Fruit fly (Drosophila melanogaster) whole organism, prepupa: Measurements from ENCODE around the gene Mlc1.

Source experiments
- Blimp-1 ChIP-seq: fragments of 200-800 bp; sonication (Bioruptor generic); optimal IDR thresholded peaks from 3 replicates; lab custom pipeline; 2017; ENCODE audit warnings: missing biosample characterization, missing genetic modification characterization, mild to moderate bottlenecking, moderate library complexity, missing genetic modification reagents
- CG10631 ChIP-seq: fragments of 200-800 bp; sonication (Bioruptor generic); optimal IDR thresholded peaks from 2 replicates; lab custom pipeline; 2016; ENCODE audit warnings: missing biosample characterization, missing genetic modification characterization
- CG10669 ChIP-seq: fragments of 200-800 bp; sonication (Bioruptor generic); optimal IDR thresholded peaks from 3 replicates; lab custom pipeline; 2018; ENCODE audit warnings: missing biosample characterization, mild to moderate bottlenecking, missing genetic modification characterization, moderate library complexity
- CG11294 ChIP-seq: fragments of 200-800 bp; sonication (Bioruptor generic); IDR thresholded peaks from 2 replicates; pipeline ENCODE4 v1.3.6; 2022; ENCODE audit warnings: missing biosample characterization, missing genetic modification characterization
- CG11762 ChIP-seq: fragments of 200-800 bp; sonication (Bioruptor generic); optimal IDR thresholded peaks from 3 replicates; lab custom pipeline; 2016; ENCODE audit warnings: missing biosample characterization, missing genetic modification characterization; ENCODE audit not compliant: insufficient read depth
- CG11902 ChIP-seq: fragments of 200-800 bp; sonication (Bioruptor generic); optimal IDR thresholded peaks from 3 replicates; lab custom pipeline; 2016; ENCODE audit warnings: missing biosample characterization, missing genetic modification characterization
- CG15336 ChIP-seq: fragments of 200-800 bp; sonication (Bioruptor generic); IDR thresholded peaks from 2 replicates; pipeline ENCODE4 v1.3.6; 2022; ENCODE audit warnings: missing biosample characterization, missing genetic modification characterization
- CG3032 ChIP-seq: fragments of 200-800 bp; optimal IDR thresholded peaks from 2 replicates; lab custom pipeline; 2019; ENCODE audit warnings: missing biosample characterization, mild to moderate bottlenecking, missing genetic modification characterization, moderate library complexity
- CG32006 ChIP-seq: fragments of 200-800 bp; sonication (Bioruptor generic); optimal IDR thresholded peaks from 3 replicates; lab custom pipeline; 2017; ENCODE audit warnings: missing biosample characterization, mild to moderate bottlenecking, missing genetic modification characterization
- CG34406 ChIP-seq: fragments of 200-800 bp; sonication (Bioruptor generic); optimal IDR thresholded peaks from 3 replicates; lab custom pipeline; 2016; ENCODE audit warnings: missing biosample characterization, missing genetic modification characterization
- CG3919 ChIP-seq: fragments of 200-800 bp; sonication (Bioruptor generic); optimal IDR thresholded peaks from 3 replicates; lab custom pipeline; 2016; ENCODE audit warnings: missing biosample characterization, missing genetic modification characterization
- CG4318 ChIP-seq: fragments of 200-800 bp; sonication (Bioruptor generic); optimal IDR thresholded peaks from 3 replicates; lab custom pipeline; 2017; ENCODE audit warnings: missing biosample characterization, mild to moderate bottlenecking, missing genetic modification characterization
- CG6163 ChIP-seq: fragments of 200-800 bp; sonication (Bioruptor generic); IDR thresholded peaks from 3 replicates; pipeline ENCODE4 v1.3.6; 2022; ENCODE audit warnings: missing biosample characterization, missing genetic modification characterization
- CG6276 ChIP-seq: fragments of 200-800 bp; sonication (Bioruptor generic); optimal IDR thresholded peaks from 2 replicates; lab custom pipeline; 2017; ENCODE audit warnings: missing biosample characterization, mild to moderate bottlenecking, missing genetic modification characterization
- CG6854 ChIP-seq: fragments of 200-800 bp; sonication (Bioruptor generic); optimal IDR thresholded peaks from 2 replicates; lab custom pipeline; 2017; ENCODE audit warnings: missing biosample characterization, mild to moderate bottlenecking, missing genetic modification characterization
- CG8119 ChIP-seq: fragments of 200-800 bp; sonication (Bioruptor generic); IDR thresholded peaks from 3 replicates; pipeline ENCODE4 v1.3.6; 2022; ENCODE audit warnings: missing biosample characterization, missing genetic modification characterization
- CG8632 ChIP-seq: fragments of 200-800 bp; sonication (Bioruptor generic); optimal IDR thresholded peaks from 3 replicates; lab custom pipeline; 2016; ENCODE audit warnings: missing biosample characterization, missing genetic modification characterization
- CG9139 ChIP-seq: fragments of 200-800 bp; sonication (Bioruptor generic); optimal IDR thresholded peaks from 3 replicates; lab custom pipeline; 2017; ENCODE audit warnings: missing biosample characterization, mild to moderate bottlenecking, missing genetic modification characterization
- Eip75B ChIP-seq: fragments of 200-800 bp; sonication (Bioruptor generic); optimal IDR thresholded peaks from 3 replicates; lab custom pipeline; 2016; ENCODE audit warnings: missing biosample characterization, missing genetic modification characterization
- Eip78C ChIP-seq: fragments of 200-800 bp; sonication (Bioruptor generic); peaks from one replicate; lab custom pipeline; 2016; ENCODE audit warnings: missing biosample characterization, missing genetic modification characterization
- Ets21C ChIP-seq: fragments of 200-800 bp; sonication (Bioruptor generic); optimal IDR thresholded peaks from 3 replicates; lab custom pipeline; 2016; ENCODE audit warnings: missing biosample characterization, missing genetic modification characterization
- Ets96B ChIP-seq: fragments of 200-800 bp; optimal IDR thresholded peaks from 2 replicates; lab custom pipeline; 2019; ENCODE audit warnings: missing biosample characterization, mild to moderate bottlenecking, missing genetic modification characterization, moderate library complexity
- Hr38 ChIP-seq: sonication (Bioruptor generic); optimal IDR thresholded peaks from 2 replicates; lab custom pipeline; 2016; ENCODE audit warnings: missing biosample characterization, missing genetic modification characterization
- Hr4 ChIP-seq: fragments of 200-800 bp; sonication (Bioruptor generic); optimal IDR thresholded peaks from 3 replicates; lab custom pipeline; 2016; ENCODE audit warnings: missing biosample characterization, missing genetic modification characterization
- Lpt ChIP-seq: fragments of 200-800 bp; sonication (Bioruptor generic); optimal IDR thresholded peaks from 3 replicates; lab custom pipeline; 2016; ENCODE audit warnings: missing biosample characterization, missing genetic modification characterization
- Met ChIP-seq: fragments of 200-800 bp; sonication (Bioruptor generic); optimal IDR thresholded peaks from 3 replicates; lab custom pipeline; 2016; ENCODE audit warnings: missing biosample characterization, missing genetic modification characterization
- OdsH ChIP-seq: fragments of 200-800 bp; sonication (Bioruptor generic); optimal IDR thresholded peaks from 3 replicates; lab custom pipeline; 2016; ENCODE audit warnings: missing biosample characterization, missing genetic modification characterization
- Smox ChIP-seq: fragments of 200-800 bp; sonication (Bioruptor generic); optimal IDR thresholded peaks from 3 replicates; lab custom pipeline; 2016; ENCODE audit warnings: missing biosample characterization, missing genetic modification characterization
- Sox14 ChIP-seq: fragments of 200-800 bp; sonication (Bioruptor generic); optimal IDR thresholded peaks from 3 replicates; lab custom pipeline; 2016; ENCODE audit warnings: missing biosample characterization, missing genetic modification characterization
- achi ChIP-seq: fragments of 200-800 bp; sonication (Bioruptor generic); optimal IDR thresholded peaks from 3 replicates; lab custom pipeline; 2016; ENCODE audit warnings: missing biosample characterization, missing genetic modification characterization
- acj6 ChIP-seq: fragments of 200-800 bp; sonication (Bioruptor generic); optimal IDR thresholded peaks from 3 replicates; lab custom pipeline; 2016; ENCODE audit warnings: missing biosample characterization, missing genetic modification characterization
- cyc ChIP-seq: fragments of 200-800 bp; sonication (Bioruptor generic); optimal IDR thresholded peaks from 3 replicates; lab custom pipeline; 2016; ENCODE audit warnings: missing biosample characterization, missing genetic modification characterization
- dac ChIP-seq: fragments of 200-800 bp; sonication (Bioruptor generic); optimal IDR thresholded peaks from 2 replicates; lab custom pipeline; 2017; ENCODE audit warnings: missing biosample characterization, mild to moderate bottlenecking, missing genetic modification characterization
- eg ChIP-seq: fragments of 200-800 bp; sonication (Bioruptor generic); IDR thresholded peaks from 3 replicates; pipeline ENCODE4 v1.3.6; 2022; ENCODE audit warnings: missing biosample characterization, missing genetic modification characterization
- esn ChIP-seq: fragments of 200-800 bp; sonication (Bioruptor generic); optimal IDR thresholded peaks from 2 replicates; lab custom pipeline; 2016; ENCODE audit warnings: missing biosample characterization, mild to moderate bottlenecking, missing genetic modification characterization, moderate library complexity
- fd85E ChIP-seq: fragments of 200-800 bp; sonication (Bioruptor generic); optimal IDR thresholded peaks from 3 replicates; lab custom pipeline; 2016; ENCODE audit warnings: missing biosample characterization, missing genetic modification characterization
- fkh ChIP-seq: fragments of 200-800 bp; sonication (Bioruptor generic); optimal IDR thresholded peaks from 3 replicates; lab custom pipeline; 2017; ENCODE audit warnings: missing biosample characterization, mild to moderate bottlenecking, missing genetic modification characterization, moderate library complexity
- lz ChIP-seq: fragments of 200-800 bp; sonication (Bioruptor generic); optimal IDR thresholded peaks from 3 replicates; lab custom pipeline; 2016; ENCODE audit warnings: missing biosample characterization, missing genetic modification characterization
- pdm3 ChIP-seq: fragments of 200-800 bp; sonication (Bioruptor generic); optimal IDR thresholded peaks from 3 replicates; lab custom pipeline; 2016; ENCODE audit warnings: missing biosample characterization, missing genetic modification characterization
- salr ChIP-seq, 2 experiments: fragments of 200-800 bp; sonication (Bioruptor generic); optimal IDR thresholded peaks; 3 replicates each; lab custom pipeline; 2016 to 2018; ENCODE audit warnings: missing biosample characterization in 2 of 2, missing genetic modification characterization in 2 of 2, mild to moderate bottlenecking in 1 of 2
- svp ChIP-seq: fragments of 200-800 bp; sonication (Bioruptor generic); peaks from one replicate; lab custom pipeline; 2016; ENCODE audit warnings: missing biosample characterization, missing genetic modification characterization
- topi ChIP-seq: fragments of 200-800 bp; sonication (Bioruptor generic); optimal IDR thresholded peaks from 3 replicates; lab custom pipeline; 2016; ENCODE audit warnings: missing biosample characterization, missing genetic modification characterization

Gene Mlc1

dm6 chr3R:27656686-27657535 lies 3.1 kb downstream of the Mlc1 start, which contains the start of gene tau:
tau (minus strand) TSS chr3R:27656996.
- no peak for TF ChIP-seq CG11294 (GFP tag; lab: Robert Waterston, UW)
- TF ChIP-seq CG3032, result no peak
- no peak for TF ChIP-seq Smox (GFP tag; lab: Kevin White, UChicago)
- TF ChIP-seq CG6854 (GFP tag; lab: Kevin White, UChicago), result no peak
- no peak for TF ChIP-seq CG10669 (GFP tag; lab: Kevin White, UChicago)

- TF ChIP-seq CG3032 (no peak), pdm3 (GFP tag; lab: Kevin White, UChicago) (peak; percentile 35), eg (peak; percentile 69; the same call in 2 of the 3 replicates), CG11902 (GFP tag; lab: Kevin White, UChicago) (no peak), salr (GFP tag; optimal IDR thresholded peaks at IDR 0.05; lab: Kevin White, UChicago) (peak in 1 of 2 experiments; percentile 25), esn (GFP tag; lab: Kevin White, UChicago) (no peak), Met (no peak), CG15336 (GFP tag; lab: Robert Waterston, UW) (peak; percentile 64), CG4318 (GFP tag; lab: Kevin White, UChicago) (no peak), Lpt (GFP tag; lab: Kevin White, UChicago) (peak; percentile 1), CG6276 (GFP tag; lab: Kevin White, UChicago) (peak; percentile 57), CG10631 (GFP tag; lab: Kevin White, UChicago) (no peak), Smox (GFP tag; lab: Kevin White, UChicago) (peak; percentile 2), CG11762 (GFP tag; lab: Kevin White, UChicago) (peak; percentile 11), lz (GFP tag; lab: Kevin White, UChicago) (peak; percentile 10), Eip78C (peak; percentile 69), Sox14 (no peak), Ets96B (peak; percentile 40), acj6 (GFP tag; lab: Kevin White, UChicago) (peak; percentile 16), Ets21C (no peak), OdsH (GFP tag; lab: Kevin White, UChicago) (peak; percentile 46), achi (GFP tag; lab: Kevin White, UChicago) (peak; percentile 42), Eip75B (GFP tag; lab: Kevin White, UChicago) (peak; percentile 40), fkh (GFP tag; lab: Kevin White, UChicago) (no peak), Hr38 (GFP tag; lab: Kevin White, UChicago) (no peak), cyc (no peak), svp (GFP tag; lab: Kevin White, UChicago) (peak; percentile 62), topi (no peak), fd85E (GFP tag; lab: Kevin White, UChicago) (no peak), CG32006 (GFP tag; lab: Kevin White, UChicago) (peak; percentile 58), CG34406 (GFP tag; lab: Kevin White, UChicago) (no peak), Blimp-1 (GFP tag; lab: Kevin White, UChicago) (no peak), CG6163 (GFP tag; lab: Robert Waterston, UW) (peak; percentile 75), CG9139 (GFP tag; lab: Kevin White, UChicago) (no peak), Hr4 (GFP tag; lab: Kevin White, UChicago) (peak; percentile 37), CG8632 (GFP tag; lab: Kevin White, UChicago) (peak; percentile 10), CG8119 (peak; percentile 35; the same call in 1 of the 3 replicates), dac (GFP tag; lab: Kevin White, UChicago) (peak; percentile 10), CG10669 (GFP tag; lab: Kevin White, UChicago) (peak; percentile 34), CG3919 (GFP tag; lab: Kevin White, UChicago) (peak; percentile 26)
- TF ChIP-seq, all 60 proteins: peak for 24
Observed at dm6 chr3R:27655109-27655508, 4.9 kb downstream of the Mlc1 start.
